Worm (Caenorhabditis elegans) whole organism, midembryonic: Measurements from ENCODE around the gene F57G4.11.

Experiments
- cog-1 ChIP-seq: sonication (generic microtip); optimal IDR thresholded peaks from 2 replicates; lab custom pipeline; 2016; ENCODE audit warnings: missing genetic modification characterization, missing compliant biosample characterization
- flt-1 ChIP-seq: fragments of 200-800 bp; sonication (Bioruptor generic); IDR thresholded peaks from 2 replicates; pipeline ENCODE4 v1.3.6; 2022; ENCODE audit warnings: missing genetic modification characterization, missing compliant biosample characterization

ce11 chrV:17601520-17601919, 23.5 kb upstream of the F57G4.11 start, which contains the start of gene ztf-25:
- no peak for TF ChIP-seq flt-1
- TF ChIP-seq cog-1 (tag; lab: Kevin White, UChicago), result no peak
